Worm (Caenorhabditis elegans) whole organism, L2 larva: ENCODE data around the gene ZK1248.19.

ENCODE experiments used
- C34F6.9 ChIP-seq: fragments of 150-350 bp; optimal IDR thresholded peaks from 2 replicates; lab custom pipeline; 2014; ENCODE audit warnings: missing biosample characterization, missing genetic modification characterization
- F13H6.1 ChIP-seq: sonication (generic microtip); optimal IDR thresholded peaks from 2 replicates; lab custom pipeline; 2016; ENCODE audit warnings: missing genetic modification characterization, missing compliant biosample characterization
- R02D3.7 ChIP-seq: fragments of 150-350 bp; optimal IDR thresholded peaks from 2 replicates; lab custom pipeline; 2014; ENCODE audit warnings: missing biosample characterization, missing genetic modification characterization
- Y55F3AM.14 ChIP-seq: fragments of 200-800 bp; sonication (Bioruptor generic); optimal IDR thresholded peaks from 2 replicates; lab custom pipeline; 2018; ENCODE audit warnings: mild to moderate bottlenecking, missing genetic modification characterization, missing compliant biosample characterization
- ZK546.5 ChIP-seq: sonication (generic microtip); optimal IDR thresholded peaks from 2 replicates; lab custom pipeline; 2017; ENCODE audit warnings: missing biosample characterization, missing genetic modification characterization
- alr-1 ChIP-seq: fragments of 150-350 bp; optimal IDR thresholded peaks from 2 replicates; lab custom pipeline; 2014; ENCODE audit warnings: missing biosample characterization, missing genetic modification characterization
- ama-1 ChIP-seq: fragments of 150-350 bp; optimal IDR thresholded peaks from 2 replicates; lab custom pipeline; 2018; ENCODE audit warnings: inconsistent platforms
- blmp-1 ChIP-seq: sonication (generic microtip); optimal IDR thresholded peaks from 2 replicates; lab custom pipeline; 2017; ENCODE audit warnings: missing genetic modification characterization, mild to moderate bottlenecking, missing compliant biosample characterization, antibody characterized with exemption, moderate library complexity; ENCODE audit not compliant: insufficient read depth
- ceh-16 ChIP-seq: fragments of 150-350 bp; optimal IDR thresholded peaks from 2 replicates; lab custom pipeline; 2014; ENCODE audit warnings: missing biosample characterization, missing genetic modification characterization
- ceh-82 ChIP-seq: fragments of 150-350 bp; optimal IDR thresholded peaks from 2 replicates; lab custom pipeline; 2014; ENCODE audit warnings: missing biosample characterization, missing genetic modification characterization
- crh-2 ChIP-seq: sonication (generic microtip); optimal IDR thresholded peaks from 2 replicates; lab custom pipeline; 2017; ENCODE audit warnings: missing biosample characterization, missing genetic modification characterization
- dmd-4 ChIP-seq: sonication (generic microtip); optimal IDR thresholded peaks from 2 replicates; lab custom pipeline; 2017; ENCODE audit warnings: missing biosample characterization, missing genetic modification characterization
- elt-1 ChIP-seq: fragments of 150-350 bp; optimal IDR thresholded peaks from 2 replicates; lab custom pipeline; 2014; ENCODE audit warnings: missing biosample characterization, missing genetic modification characterization
- elt-3 ChIP-seq: sonication (generic microtip); optimal IDR thresholded peaks from 2 replicates; lab custom pipeline; 2017; ENCODE audit warnings: missing biosample characterization, missing genetic modification characterization
- fos-1 ChIP-seq: fragments of 150-350 bp; optimal IDR thresholded peaks from 2 replicates; lab custom pipeline; 2014; ENCODE audit warnings: missing biosample characterization, missing genetic modification characterization
- gmeb-1 ChIP-seq: fragments of 150-350 bp; optimal IDR thresholded peaks from 2 replicates; lab custom pipeline; 2014; ENCODE audit warnings: missing biosample characterization, missing genetic modification characterization
- lin-11 ChIP-seq: fragments of 150-350 bp; sonication (generic microtip); optimal IDR thresholded peaks from 2 replicates; lab custom pipeline; 2014; ENCODE audit warnings: missing biosample characterization, missing genetic modification characterization, inconsistent platforms, mixed read lengths
- lin-13 ChIP-seq: fragments of 150-350 bp; optimal IDR thresholded peaks from 2 replicates; lab custom pipeline; 2014; ENCODE audit warnings: missing biosample characterization, missing genetic modification reagents, missing genetic modification characterization
- lin-39 ChIP-seq: fragments of 150-350 bp; optimal IDR thresholded peaks from 2 replicates; lab custom pipeline; 2014; ENCODE audit warnings: missing biosample characterization, missing genetic modification reagents, missing genetic modification characterization
- lsy-2 ChIP-seq, 2 experiments: fragments of 150-350 bp in 1 of 2; sonication (generic microtip) in 1 of 2; optimal IDR thresholded peaks; 2 replicates each; lab custom pipeline; 2014 to 2017; ENCODE audit warnings: missing biosample characterization in 2 of 2, missing genetic modification characterization in 2 of 2
- mbf-1 ChIP-seq: sonication (generic microtip); optimal IDR thresholded peaks from 2 replicates; lab custom pipeline; 2017; ENCODE audit warnings: missing biosample characterization, missing genetic modification characterization
- mdl-1 ChIP-seq, 2 experiments: fragments of 150-350 bp in 1 of 2; sonication (generic microtip) in 1 of 2; optimal IDR thresholded peaks; 2 replicates each; lab custom pipeline; 2017; ENCODE audit warnings: missing biosample characterization in 2 of 2, missing genetic modification characterization in 2 of 2
- nhr-10 ChIP-seq: sonication (generic microtip); optimal IDR thresholded peaks from 2 replicates; lab custom pipeline; 2017; ENCODE audit warnings: missing biosample characterization, missing genetic modification characterization
- nhr-12 ChIP-seq: fragments of 150-350 bp; optimal IDR thresholded peaks from 2 replicates; lab custom pipeline; 2014; ENCODE audit warnings: missing biosample characterization, missing genetic modification characterization
- nhr-129 ChIP-seq: fragments of 150-350 bp; optimal IDR thresholded peaks from 2 replicates; lab custom pipeline; 2014; ENCODE audit warnings: missing biosample characterization, missing genetic modification characterization
- nhr-21 ChIP-seq: fragments of 150-350 bp; optimal IDR thresholded peaks from 2 replicates; lab custom pipeline; 2014; ENCODE audit warnings: missing biosample characterization, missing genetic modification characterization
- nhr-23 ChIP-seq: fragments of 150-350 bp; optimal IDR thresholded peaks from 2 replicates; lab custom pipeline; 2014; ENCODE audit warnings: missing biosample characterization, missing genetic modification reagents, missing genetic modification characterization
- nhr-237 ChIP-seq: fragments of 150-350 bp; optimal IDR thresholded peaks from 2 replicates; lab custom pipeline; 2014; ENCODE audit warnings: missing biosample characterization, missing genetic modification characterization
- nhr-25 ChIP-seq: fragments of 150-350 bp; sonication (generic microtip); optimal IDR thresholded peaks from 3 replicates; lab custom pipeline; 2014; ENCODE audit warnings: missing biosample characterization, missing genetic modification characterization
- nhr-6 ChIP-seq: fragments of 150-350 bp; optimal IDR thresholded peaks from 2 replicates; lab custom pipeline; 2014; ENCODE audit warnings: missing biosample characterization, missing genetic modification characterization
- nhr-77 ChIP-seq: fragments of 150-350 bp; optimal IDR thresholded peaks from 2 replicates; lab custom pipeline; 2014; ENCODE audit warnings: missing biosample characterization, missing genetic modification characterization
- peb-1 ChIP-seq: fragments of 150-350 bp; optimal IDR thresholded peaks from 2 replicates; lab custom pipeline; 2014; ENCODE audit warnings: missing biosample characterization, missing genetic modification characterization
- sem-4 ChIP-seq: fragments of 150-350 bp; optimal IDR thresholded peaks from 2 replicates; lab custom pipeline; 2014; ENCODE audit warnings: missing biosample characterization, missing genetic modification reagents, missing genetic modification characterization
- skn-1 ChIP-seq: sonication (generic microtip); optimal IDR thresholded peaks from 2 replicates; lab custom pipeline; 2017; ENCODE audit warnings: missing biosample characterization, missing genetic modification characterization
- sma-3 ChIP-seq: sonication (generic microtip); optimal IDR thresholded peaks from 2 replicates; lab custom pipeline; 2016; ENCODE audit warnings: missing genetic modification reagents, missing genetic modification characterization, missing compliant biosample characterization
- sma-9 ChIP-seq, 2 experiments: fragments of 150-350 bp in 1 of 2; sonication (generic microtip) in 1 of 2; optimal IDR thresholded peaks; 2 replicates each; lab custom pipeline; 2014 to 2016; ENCODE audit warnings: missing genetic modification characterization in 2 of 2, mild to moderate bottlenecking in 1 of 2, missing biosample characterization in 1 of 2, missing compliant biosample characterization in 1 of 2, missing genetic modification reagents in 1 of 2, moderate library complexity in 1 of 2
- snpc-4 ChIP-seq: fragments of 150-350 bp; optimal IDR thresholded peaks from 2 replicates; lab custom pipeline; 2014; ENCODE audit warnings: missing biosample characterization, missing genetic modification characterization
- unc-55 ChIP-seq: fragments of 150-350 bp; sonication (generic microtip); optimal IDR thresholded peaks from 3 replicates; lab custom pipeline; 2014; ENCODE audit warnings: missing biosample characterization, missing genetic modification reagents, missing genetic modification characterization
- unc-62 ChIP-seq: fragments of 150-350 bp; optimal IDR thresholded peaks from 2 replicates; lab custom pipeline; 2014; ENCODE audit warnings: missing biosample characterization, missing genetic modification reagents, missing genetic modification characterization
- zag-1 ChIP-seq: fragments of 150-350 bp; optimal IDR thresholded peaks from 2 replicates; lab custom pipeline; 2014; ENCODE audit warnings: missing biosample characterization, missing genetic modification characterization
- ztf-1 ChIP-seq: fragments of 200-800 bp; sonication (Bioruptor generic); conservative IDR thresholded peaks from 2 replicates; pipeline ENCODE4 v1.3.6; 2022; ENCODE audit warnings: missing genetic modification characterization, missing compliant biosample characterization
- ztf-11 ChIP-seq: sonication (generic microtip); optimal IDR thresholded peaks from 2 replicates; lab custom pipeline; 2017; ENCODE audit warnings: missing biosample characterization, missing genetic modification characterization
- ztf-4 ChIP-seq: fragments of 150-350 bp; optimal IDR thresholded peaks from 2 replicates; lab custom pipeline; 2014; ENCODE audit warnings: missing biosample characterization, missing genetic modification characterization

The ZK1248.19 gene

DNA sequence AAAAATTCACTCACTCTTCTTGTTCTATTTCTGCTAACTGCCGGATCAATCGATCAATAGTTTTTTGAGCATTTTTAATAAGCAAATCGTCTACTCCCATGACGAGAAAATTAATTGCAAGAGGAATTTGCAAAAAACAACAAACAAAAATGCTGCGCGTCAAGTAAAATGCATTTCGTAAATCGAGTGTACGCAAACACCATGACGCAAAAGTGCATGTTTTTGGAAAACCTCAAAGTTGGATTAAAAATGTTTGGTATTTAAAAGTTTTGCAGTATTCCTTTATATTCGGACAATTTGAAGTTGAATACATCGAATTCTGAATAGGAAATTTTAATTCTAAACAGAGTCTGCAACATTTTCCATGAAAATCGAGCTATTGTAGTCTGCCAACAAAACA lies at the start of gene ZK1248.19:
Gene ZK1248.19 (minus strand): TSS at position 188 of the 400 bp plus-strand sequence.
- no peak for TF ChIP-seq nhr-6 (tag; lab: Kevin White, UChicago)
- no peak for TF ChIP-seq ZK546.5 (tag; lab: Kevin White, UChicago)
- peak; percentile 34 for TF ChIP-seq gmeb-1 (tag; lab: Kevin White, UChicago)
- no peak for TF ChIP-seq ceh-82 (tag; lab: Kevin White, UChicago)
- peak; percentile 36 for TF ChIP-seq C34F6.9 (tag; lab: Kevin White, UChicago)
- peak; percentile 57 for TF ChIP-seq unc-55 (GFP tag; lab: Kevin White, UChicago)
- TF ChIP-seq ceh-16, result no peak
- no peak for TF ChIP-seq unc-62
- peak; percentile 4 to 63 for TF ChIP-seq lsy-2 (tag; optimal IDR thresholded peaks at IDR 0.05; lab: Kevin White, UChicago)
- peak; percentile 67 for TF ChIP-seq R02D3.7
- no peak for TF ChIP-seq peb-1
- TF ChIP-seq blmp-1 (tag; lab: Kevin White, UChicago), result no peak
- TF ChIP-seq ztf-11, result no peak
- no peak for TF ChIP-seq mbf-1 (tag; lab: Kevin White, UChicago)
- TF ChIP-seq nhr-129 (tag; lab: Kevin White, UChicago), result peak; percentile 44
- no peak for TF ChIP-seq nhr-21
- TF ChIP-seq nhr-23 (tag; lab: Kevin White, UChicago), result no peak
- TF ChIP-seq crh-2 (tag; lab: Kevin White, UChicago), result no peak
- peak; percentile 13 for TF ChIP-seq sma-9 (GFP tag; optimal IDR thresholded peaks at IDR 0.05; lab: Kevin White, UChicago)
- TF ChIP-seq sma-9 (tag; optimal IDR thresholded peaks at IDR 0.05; lab: Kevin White, UChicago), result no peak
- TF ChIP-seq lin-11 (tag; lab: Kevin White, UChicago), result no peak

DNA sequence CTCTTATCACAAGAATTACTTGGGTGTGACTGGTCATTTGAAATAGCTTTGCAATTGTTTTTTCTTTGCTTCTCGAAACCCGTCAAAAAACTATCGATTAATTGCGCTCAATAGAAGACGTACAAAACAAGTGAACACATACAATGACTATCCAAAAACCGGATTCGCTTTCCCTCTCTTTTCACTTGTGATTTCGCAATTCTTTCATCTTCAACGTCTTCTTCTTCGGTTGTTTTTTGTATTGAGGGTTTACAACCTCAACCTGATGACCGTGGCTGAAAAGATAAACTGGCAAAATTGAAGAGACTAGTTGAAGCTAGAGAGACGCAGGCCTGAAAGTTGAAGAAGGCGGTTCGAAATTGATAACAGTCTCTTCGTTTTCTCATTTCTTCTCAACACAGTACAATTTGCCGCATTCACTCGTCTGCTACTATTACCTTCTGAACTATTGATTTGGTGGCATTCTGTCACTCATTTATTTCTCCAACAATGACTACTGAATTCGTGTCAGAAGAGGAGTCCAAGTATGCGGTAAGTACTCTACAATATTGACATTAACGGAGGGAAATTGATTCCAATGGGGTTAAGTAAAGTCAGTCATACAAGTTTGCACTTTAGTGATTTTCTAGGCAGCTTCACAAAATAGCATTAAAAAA lies 46.9 kb upstream of the ZK1248.19 start:
- TF ChIP-seq Y55F3AM.14 (GFP tag; lab: Kevin White, UChicago) (no peak), alr-1 (no peak), elt-1 (tag; lab: Kevin White, UChicago) (no peak), nhr-129 (tag; lab: Kevin White, UChicago) (peak; percentile 31), lin-13 (GFP tag; lab: Kevin White, UChicago) (no peak), mdl-1 (tag; optimal IDR thresholded peaks at IDR 0.05; lab: Kevin White, UChicago) (no peak), unc-62 (no peak), elt-3 (no peak), sem-4 (tag; lab: Kevin White, UChicago) (no peak), nhr-23 (tag; lab: Kevin White, UChicago) (no peak), blmp-1 (tag; lab: Kevin White, UChicago) (peak; percentile 94), C34F6.9 (tag; lab: Kevin White, UChicago) (peak; percentile 9), snpc-4 (tag; lab: Kevin White, UChicago) (no peak), sma-3 (GFP tag; lab: Kevin White, UChicago) (peak; percentile 18), ztf-4 (tag; lab: Kevin White, UChicago) (peak; percentile 2), ztf-1 (GFP tag; lab: Robert Waterston, UW) (no peak), fos-1 (tag; lab: Kevin White, UChicago) (peak; percentile 40), nhr-6 (tag; lab: Kevin White, UChicago) (peak; percentile 27), nhr-10 (tag; lab: Kevin White, UChicago) (no peak), nhr-237 (no peak), ceh-16 (no peak), nhr-12 (tag; lab: Kevin White, UChicago) (no peak), R02D3.7 (no peak), ceh-82 (tag; lab: Kevin White, UChicago) (no peak), peb-1 (no peak), lin-39 (tag; lab: Kevin White, UChicago) (no peak), nhr-77 (tag; lab: Kevin White, UChicago) (no peak), nhr-25 (tag; lab: Kevin White, UChicago) (peak; percentile 91), ZK546.5 (tag; lab: Kevin White, UChicago) (no peak), skn-1 (tag; lab: Kevin White, UChicago) (no peak), nhr-21 (peak; percentile 52), gmeb-1 (tag; lab: Kevin White, UChicago) (no peak), zag-1 (tag; lab: Kevin White, UChicago) (no peak), F13H6.1 (tag; lab: Kevin White, UChicago) (peak; percentile 18), crh-2 (tag; lab: Kevin White, UChicago) (peak; percentile 55), dmd-4 (tag; lab: Kevin White, UChicago) (no peak), ama-1 (lab: Kevin White, UChicago) (no peak), lsy-2 (tag; optimal IDR thresholded peaks at IDR 0.05; lab: Kevin White, UChicago) (peak in 1 of 2 experiments; percentile 27)
